Worm (Caenorhabditis elegans) whole organism, mixed stage, embryonic: ENCODE results near the gene mogs-1.

Experiments
- ces-1 ChIP-seq: fragments of 150-350 bp; optimal IDR thresholded peaks from 2 replicates; lab custom pipeline; 2014; ENCODE audit warnings: missing biosample characterization, missing genetic modification reagents, missing genetic modification characterization
- elt-1 ChIP-seq: sonication (generic microtip); optimal IDR thresholded peaks from 2 replicates; lab custom pipeline; 2017; ENCODE audit warnings: missing genetic modification characterization, mild to moderate bottlenecking, missing compliant biosample characterization, antibody characterized with exemption, moderate library complexity, borderline replicate concordance; ENCODE audit not compliant: insufficient read depth
- elt-3 ChIP-seq: fragments of 150-350 bp; optimal IDR thresholded peaks from 2 replicates; lab custom pipeline; 2014; ENCODE audit warnings: missing biosample characterization, missing genetic modification characterization
- flh-1 ChIP-seq: fragments of 200-800 bp; sonication (Bioruptor generic); optimal IDR thresholded peaks from 2 replicates; lab custom pipeline; 2018; ENCODE audit warnings: mild to moderate bottlenecking, missing genetic modification characterization, moderate library complexity, missing compliant biosample characterization
- nhr-12 ChIP-seq: fragments of 150-350 bp; optimal IDR thresholded peaks from 2 replicates; lab custom pipeline; 2014; ENCODE audit warnings: missing biosample characterization, missing genetic modification characterization
- nhr-2 ChIP-seq: fragments of 150-350 bp; optimal IDR thresholded peaks from 2 replicates; lab custom pipeline; 2014; ENCODE audit warnings: missing biosample characterization, missing genetic modification characterization
- nhr-28 ChIP-seq: fragments of 150-350 bp; optimal IDR thresholded peaks from 2 replicates; lab custom pipeline; 2014; ENCODE audit warnings: missing biosample characterization, missing genetic modification characterization
- unc-62 ChIP-seq: fragments of 150-350 bp; optimal IDR thresholded peaks from 2 replicates; lab custom pipeline; 2014; ENCODE audit warnings: missing biosample characterization, missing genetic modification reagents, missing genetic modification characterization

ce11 chrIV:10985568-10986035 lies 36.1 kb downstream of the mogs-1 start, which contains the start of gene cyb-2.1:
- TF ChIP-seq ces-1 (GFP tag; lab: Kevin White, UChicago), result no peak
- TF ChIP-seq elt-3 (tag; lab: Kevin White, UChicago), result no peak
- TF ChIP-seq flh-1 (GFP tag; lab: Kevin White, UChicago), result no peak
- no peak for TF ChIP-seq nhr-28
- TF ChIP-seq nhr-12 (tag; lab: Kevin White, UChicago), result no peak
- no peak for TF ChIP-seq nhr-2
- TF ChIP-seq elt-1 (tag; lab: Kevin White, UChicago), result no peak
- TF ChIP-seq unc-62 (GFP tag; lab: Kevin White, UChicago), result no peak
